Worm (Caenorhabditis elegans) whole organism, L2 larva: ENCODE results near the gene C17B7.12.

ENCODE experiments used
- C34F6.9 ChIP-seq: fragments of 150-350 bp; optimal IDR thresholded peaks from 2 replicates; lab custom pipeline; 2014; ENCODE audit warnings: missing biosample characterization, missing genetic modification characterization
- lin-39 ChIP-seq: fragments of 150-350 bp; optimal IDR thresholded peaks from 2 replicates; lab custom pipeline; 2014; ENCODE audit warnings: missing biosample characterization, missing genetic modification reagents, missing genetic modification characterization
- nhr-12 ChIP-seq: fragments of 150-350 bp; optimal IDR thresholded peaks from 2 replicates; lab custom pipeline; 2014; ENCODE audit warnings: missing biosample characterization, missing genetic modification characterization

ce11 chrV:3358267-3358666 is 5.2 kb downstream of the C17B7.12 start, which contains the start of gene C04E12.5:
- no peak for TF ChIP-seq C34F6.9
- no peak for TF ChIP-seq lin-39 (tag; lab: Kevin White, UChicago)
- no peak for TF ChIP-seq nhr-12 (tag; lab: Kevin White, UChicago)
